Fruit fly (Drosophila melanogaster) whole organism, embryonic: ENCODE data around the gene dgt6.

Source experiments
- Awh ChIP-seq: fragments of 200-800 bp; sonication (Bioruptor generic); IDR thresholded peaks from 2 replicates; pipeline ENCODE4, ENCODE4 v1.3.6; 2022; ENCODE audit warnings: missing biosample characterization, missing genetic modification characterization
- CG10209 ChIP-seq: fragments of 200-800 bp; sonication (Bioruptor generic); optimal IDR thresholded peaks from 3 replicates; lab custom pipeline; 2017; ENCODE audit warnings: missing biosample characterization, mild to moderate bottlenecking, missing genetic modification characterization, missing genetic modification reagents
- CG10979 ChIP-seq: fragments of 200-800 bp; sonication (Bioruptor generic); optimal IDR thresholded peaks from 2 replicates; lab custom pipeline; 2018; ENCODE audit warnings: missing biosample characterization, mild to moderate bottlenecking, missing genetic modification characterization, moderate library complexity
- CG11695 ChIP-seq: fragments of 200-800 bp; sonication (Bioruptor generic); IDR thresholded peaks from 3 replicates; pipeline ENCODE4 v1.3.6; 2022; ENCODE audit warnings: missing biosample characterization, missing genetic modification characterization
- CG12155 ChIP-seq: fragments of 200-800 bp; sonication (Bioruptor generic); optimal IDR thresholded peaks from 3 replicates; lab custom pipeline; 2016; ENCODE audit warnings: missing biosample characterization, missing genetic modification characterization
- CG13424 ChIP-seq: fragments of 200-800 bp; sonication (Bioruptor generic); optimal IDR thresholded peaks from 2 replicates; lab custom pipeline; 2019; ENCODE audit warnings: missing biosample characterization, mild to moderate bottlenecking, missing genetic modification characterization, moderate library complexity
- CG13624 ChIP-seq: fragments of 200-800 bp; sonication (Bioruptor generic); optimal IDR thresholded peaks from 2 replicates; lab custom pipeline; 2016; ENCODE audit warnings: missing biosample characterization, missing genetic modification characterization
- CG14441 ChIP-seq: fragments of 200-800 bp; sonication (Bioruptor generic); IDR thresholded peaks from 2 replicates; pipeline ENCODE4 v1.3.6; 2022; ENCODE audit warnings: missing biosample characterization, missing genetic modification characterization
- CG14710 ChIP-seq: fragments of 200-800 bp; sonication (Bioruptor generic); optimal IDR thresholded peaks from 3 replicates; lab custom pipeline; 2019; ENCODE audit warnings: missing biosample characterization, mild to moderate bottlenecking, missing genetic modification characterization, moderate library complexity
- CG14860 ChIP-seq: fragments of 200-800 bp; sonication (Bioruptor generic); IDR thresholded peaks from 3 replicates; pipeline ENCODE4 v1.3.6; 2022; ENCODE audit warnings: missing biosample characterization, missing genetic modification characterization; ENCODE audit not compliant: partially characterized antibody
- CG15479 ChIP-seq: fragments of 200-800 bp; sonication (Bioruptor generic); optimal IDR thresholded peaks from 3 replicates; lab custom pipeline; 2019; ENCODE audit warnings: missing biosample characterization, mild to moderate bottlenecking, missing genetic modification characterization, moderate library complexity
- CG17186 ChIP-seq: fragments of 200-800 bp; sonication (Bioruptor generic); optimal IDR thresholded peaks from 3 replicates; lab custom pipeline; 2017; ENCODE audit warnings: missing biosample characterization, missing genetic modification reagents, missing genetic modification characterization
- CG31388 ChIP-seq: fragments of 200-800 bp; sonication (Bioruptor generic); optimal IDR thresholded peaks from 2 replicates; lab custom pipeline; 2016; ENCODE audit warnings: missing biosample characterization, missing genetic modification characterization
- CG31441 ChIP-seq: fragments of 200-800 bp; sonication (Bioruptor generic); IDR thresholded peaks from 2 replicates; pipeline ENCODE4 v1.3.6; 2022; ENCODE audit warnings: missing biosample characterization, missing genetic modification characterization
- CG34224 ChIP-seq: fragments of 200-800 bp; sonication (Bioruptor generic); IDR thresholded peaks from 3 replicates; pipeline ENCODE4 v1.3.6; 2022; ENCODE audit warnings: missing biosample characterization, missing genetic modification characterization; ENCODE audit not compliant: partially characterized antibody
- CG34376 ChIP-seq: fragments of 200-800 bp; sonication (Bioruptor generic); optimal IDR thresholded peaks from 2 replicates; lab custom pipeline; 2018; ENCODE audit warnings: missing biosample characterization, mild to moderate bottlenecking, missing genetic modification characterization
- CG3847 ChIP-seq: fragments of 200-800 bp; sonication (Bioruptor generic); IDR thresholded peaks from 2 replicates; pipeline ENCODE4 v1.3.6; 2022; ENCODE audit warnings: missing biosample characterization, missing genetic modification characterization
- CG4820 ChIP-seq: fragments of 200-800 bp; sonication (Bioruptor generic); optimal IDR thresholded peaks from 3 replicates; lab custom pipeline; 2016; ENCODE audit warnings: missing biosample characterization, missing genetic modification characterization
- CG6683 ChIP-seq: fragments of 200-800 bp; sonication (Bioruptor generic); optimal IDR thresholded peaks from 2 replicates; lab custom pipeline; 2017; ENCODE audit warnings: missing biosample characterization, mild to moderate bottlenecking, missing genetic modification characterization, missing genetic modification reagents
- CG9727 ChIP-seq: fragments of 200-800 bp; sonication (Bioruptor generic); optimal IDR thresholded peaks from 3 replicates; lab custom pipeline; 2017; ENCODE audit warnings: missing biosample characterization, mild to moderate bottlenecking, missing genetic modification characterization
- Fer3 ChIP-seq: fragments of 200-800 bp; sonication (Bioruptor generic); optimal IDR thresholded peaks from 2 replicates; lab custom pipeline; 2018; ENCODE audit warnings: missing biosample characterization, mild to moderate bottlenecking, missing genetic modification characterization, moderate library complexity
- HLHmδ ChIP-seq: fragments of 200-800 bp; sonication (Bioruptor generic); optimal IDR thresholded peaks from 2 replicates; lab custom pipeline; 2018; ENCODE audit warnings: missing biosample characterization, mild to moderate bottlenecking, missing genetic modification characterization, moderate library complexity
- MESR4 ChIP-seq: fragments of 200-800 bp; sonication (Bioruptor generic); optimal IDR thresholded peaks from 2 replicates; lab custom pipeline; 2018; ENCODE audit warnings: missing biosample characterization, mild to moderate bottlenecking, missing genetic modification characterization, moderate library complexity
- MTF-1 ChIP-seq: fragments of 200-800 bp; sonication (Bioruptor generic); optimal IDR thresholded peaks from 2 replicates; lab custom pipeline; 2018; ENCODE audit warnings: missing biosample characterization, mild to moderate bottlenecking, missing genetic modification characterization, borderline replicate concordance
- Meics ChIP-seq: fragments of 200-800 bp; sonication (Bioruptor generic); optimal IDR thresholded peaks from 2 replicates; lab custom pipeline; 2017; ENCODE audit warnings: missing biosample characterization, mild to moderate bottlenecking, missing genetic modification characterization
- NK7.1 ChIP-seq: fragments of 200-800 bp; sonication (Bioruptor generic); optimal IDR thresholded peaks from 3 replicates; lab custom pipeline; 2016; ENCODE audit warnings: missing biosample characterization, missing genetic modification characterization
- Pdp1 ChIP-seq, 2 experiments: fragments of 200-800 bp; sonication (Bioruptor generic); optimal IDR thresholded peaks; 3 replicates each; lab custom pipeline; 2016; ENCODE audit warnings: missing biosample characterization in 2 of 2, missing genetic modification characterization in 2 of 2, mild to moderate bottlenecking in 1 of 2, moderate library complexity in 1 of 2
- Side ChIP-seq: fragments of 200-800 bp; sonication (Bioruptor generic); optimal IDR thresholded peaks from 2 replicates; lab custom pipeline; 2016; ENCODE audit warnings: missing biosample characterization, missing genetic modification characterization
- Ssrp ChIP-seq: fragments of 200-800 bp; sonication (Bioruptor generic); optimal IDR thresholded peaks from 2 replicates; lab custom pipeline; 2018; ENCODE audit warnings: missing biosample characterization, mild to moderate bottlenecking, missing genetic modification characterization, moderate library complexity
- Xbp1 ChIP-seq: fragments of 200-800 bp; sonication (Bioruptor generic); optimal IDR thresholded peaks from 3 replicates; lab custom pipeline; 2016; ENCODE audit warnings: missing biosample characterization, mild to moderate bottlenecking, missing genetic modification characterization
- ab ChIP-seq: fragments of 200-800 bp; sonication (Bioruptor generic); optimal IDR thresholded peaks from 2 replicates; lab custom pipeline; 2016; ENCODE audit warnings: missing biosample characterization, missing genetic modification characterization
- az2 ChIP-seq: fragments of 200-800 bp; sonication (Bioruptor generic); optimal IDR thresholded peaks from 3 replicates; lab custom pipeline; 2016; ENCODE audit warnings: missing biosample characterization, missing genetic modification characterization
- crp ChIP-seq, 2 experiments: fragments of 200-800 bp; sonication (Bioruptor generic); optimal IDR thresholded peaks; 2 replicates in 1 of 2; 3 replicates in 1 of 2; lab custom pipeline; 2017; ENCODE audit warnings: missing biosample characterization in 2 of 2, missing genetic modification characterization in 2 of 2, mild to moderate bottlenecking in 1 of 2, moderate library complexity in 1 of 2
- cwo ChIP-seq: fragments of 200-800 bp; sonication (Bioruptor generic); optimal IDR thresholded peaks from 3 replicates; lab custom pipeline; 2017; ENCODE audit warnings: missing biosample characterization, missing genetic modification characterization, mild to moderate bottlenecking, moderate library complexity, missing genetic modification reagents
- fd96Cb ChIP-seq: fragments of 200-800 bp; sonication (Bioruptor generic); optimal IDR thresholded peaks from 2 replicates; lab custom pipeline; 2018; ENCODE audit warnings: missing biosample characterization, mild to moderate bottlenecking, missing genetic modification characterization, moderate library complexity
- grau ChIP-seq: fragments of 200-800 bp; optimal IDR thresholded peaks from 3 replicates; lab custom pipeline; 2019; ENCODE audit warnings: missing biosample characterization, mild to moderate bottlenecking, missing genetic modification characterization, moderate library complexity
- grn ChIP-seq: fragments of 200-800 bp; sonication (Bioruptor generic); optimal IDR thresholded peaks from 3 replicates; lab custom pipeline; 2017; ENCODE audit warnings: missing biosample characterization, missing genetic modification characterization
- her ChIP-seq: fragments of 200-800 bp; sonication (Bioruptor generic); optimal IDR thresholded peaks from 2 replicates; lab custom pipeline; 2016; ENCODE audit warnings: missing biosample characterization, missing genetic modification characterization
- hkb ChIP-seq, 2 experiments: fragments of 200-800 bp in 1 of 2; fragments of >200 bp in 1 of 2; sonication (Bioruptor generic) in 1 of 2; IDR thresholded peaks in 1 of 2; optimal IDR thresholded peaks in 1 of 2; 2 replicates each; pipeline versions ENCODE4 v1.3.6 to Lab custom; 2017 to 2022; ENCODE audit warnings: missing biosample characterization in 1 of 2, missing genetic modification characterization in 1 of 2
- jumu ChIP-seq: fragments of 200-800 bp; sonication (Bioruptor generic); optimal IDR thresholded peaks from 3 replicates; lab custom pipeline; 2016; ENCODE audit warnings: missing biosample characterization, missing genetic modification characterization
- kni ChIP-seq: fragments of 200-800 bp; sonication (Bioruptor generic); optimal IDR thresholded peaks from 3 replicates; lab custom pipeline; 2017; ENCODE audit warnings: mild to moderate bottlenecking, missing biosample characterization, missing genetic modification reagents, missing genetic modification characterization
- mirr ChIP-seq: fragments of 200-800 bp; sonication (Bioruptor generic); optimal IDR thresholded peaks from 3 replicates; lab custom pipeline; 2018; ENCODE audit warnings: missing biosample characterization, mild to moderate bottlenecking, missing genetic modification characterization
- nau ChIP-seq: fragments of 200-800 bp; sonication (Bioruptor generic); optimal IDR thresholded peaks from 3 replicates; lab custom pipeline; 2017; ENCODE audit warnings: missing biosample characterization, mild to moderate bottlenecking, missing genetic modification characterization, missing genetic modification reagents
- nerfin-1 ChIP-seq: fragments of 200-800 bp; sonication (Bioruptor generic); optimal IDR thresholded peaks from 3 replicates; lab custom pipeline; 2019; ENCODE audit warnings: missing biosample characterization, mild to moderate bottlenecking, missing genetic modification characterization, moderate library complexity
- row ChIP-seq: fragments of 200-800 bp; sonication (Bioruptor generic); IDR thresholded peaks from 3 replicates; pipeline ENCODE4 v1.3.6; 2022; ENCODE audit warnings: missing biosample characterization, missing genetic modification characterization
- shn ChIP-seq: fragments of 200-800 bp; sonication (Bioruptor generic); optimal IDR thresholded peaks from 3 replicates; lab custom pipeline; 2016; ENCODE audit warnings: missing biosample characterization, missing genetic modification characterization
- sqz ChIP-seq: fragments of 200-800 bp; sonication (Bioruptor generic); optimal IDR thresholded peaks from 3 replicates; lab custom pipeline; 2018; ENCODE audit warnings: missing biosample characterization, mild to moderate bottlenecking, missing genetic modification characterization
- twi ChIP-seq: fragments of 200-800 bp; optimal IDR thresholded peaks from 2 replicates; lab custom pipeline; 2019; ENCODE audit warnings: missing biosample characterization, mild to moderate bottlenecking, missing genetic modification characterization, moderate library complexity

dgt6 gene

DNA sequence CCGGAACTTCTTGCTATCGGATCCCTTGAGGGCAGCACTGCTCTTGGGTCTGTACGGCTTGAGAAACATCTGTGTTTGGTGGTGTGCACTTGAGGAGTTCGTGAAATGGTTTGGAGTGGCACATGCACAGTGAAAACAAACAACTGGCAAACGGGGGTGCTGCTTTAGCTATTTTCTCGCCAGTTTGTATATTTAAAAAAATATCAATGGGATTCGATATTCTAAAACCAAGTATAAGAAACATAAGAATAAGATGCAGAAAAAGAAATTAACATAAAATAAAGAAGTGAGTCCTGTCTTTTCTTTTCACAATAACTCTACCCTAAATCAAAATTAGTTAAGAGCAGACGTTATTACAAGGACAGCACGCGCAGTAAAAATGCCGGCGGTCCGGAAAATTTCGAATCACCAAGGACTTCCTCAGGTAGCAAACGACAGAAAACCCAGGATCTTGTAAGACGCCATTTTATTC lies 20.9 kb upstream of the dgt6 start, which contains the start of gene eIF2D (continued):
- TF ChIP-seq NK7.1 (peak; percentile 18), ab (GFP tag; lab: Kevin White, UChicago) (no peak), twi (tag; lab: Kevin White, UChicago) (peak; percentile 55), Fer3 (tag; lab: Kevin White, UChicago) (peak; percentile 60), Xbp1 (GFP tag; lab: Kevin White, UChicago) (peak; percentile 46), CG4820 (GFP tag; lab: Kevin White, UChicago) (peak; percentile 51), az2 (GFP tag; lab: Kevin White, UChicago) (peak; percentile 47), CG13624 (peak; percentile 51), nerfin-1 (tag; lab: Kevin White, UChicago) (peak; percentile 64), cwo (GFP tag; lab: Kevin White, UChicago) (peak; percentile 21), sqz (no peak), Meics (GFP tag; lab: Kevin White, UChicago) (peak; percentile 72), Ssrp (tag; lab: Kevin White, UChicago) (peak; percentile 34), grau (tag; lab: Kevin White, UChicago) (peak; percentile 69), CG12155 (GFP tag; lab: Kevin White, UChicago) (peak; percentile 36), crp (GFP tag; optimal IDR thresholded peaks at IDR 0.05; lab: Kevin White, UChicago) (peak in 1 of 2 experiments; percentile 57), CG17186 (GFP tag; lab: Kevin White, UChicago) (peak; percentile 12), CG13424 (tag; lab: Kevin White, UChicago) (peak; percentile 62), Awh (GFP tag; lab: Robert Waterston, UW) (peak; percentile 47; the same call in 1 of the 2 replicates), jumu (GFP tag; lab: Kevin White, UChicago) (peak; percentile 28), fd96Cb (tag; lab: Kevin White, UChicago) (peak; percentile 40), Side (GFP tag; lab: Kevin White, UChicago) (peak; percentile 9), grn (GFP tag; lab: Kevin White, UChicago) (no peak), her (GFP tag; lab: Kevin White, UChicago) (no peak), CG15479 (GFP tag; lab: Kevin White, UChicago) (peak; percentile 41), row (GFP tag; lab: Robert Waterston, UW) (peak; percentile 87), CG9727 (peak; percentile 54), shn (GFP tag; lab: Kevin White, UChicago) (no peak), kni (GFP tag; lab: Kevin White, UChicago) (peak; percentile 24), CG34376 (GFP tag; lab: Kevin White, UChicago) (peak; percentile 46), CG10209 (peak; percentile 23), CG14860 (GFP tag; lab: Robert Waterston, UW) (no peak), CG31388 (GFP tag; lab: Kevin White, UChicago) (no peak), hkb (optimal IDR thresholded peaks at IDR 0.05; lab: Kevin White, UChicago) (no peak), hkb (GFP tag; IDR thresholded peaks at IDR 0.05; lab: Robert Waterston, UW) (peak; percentile 75), CG3847 (GFP tag; lab: Robert Waterston, UW) (peak; percentile 30; the same call in 1 of the 2 replicates), CG6683 (GFP tag; lab: Kevin White, UChicago) (peak; percentile 28), CG14710 (tag; lab: Kevin White, UChicago) (peak; percentile 62), CG10979 (tag; lab: Kevin White, UChicago) (peak; percentile 66), nau (GFP tag; lab: Kevin White, UChicago) (no peak), HLHmδ (no peak), mirr (GFP tag; lab: Kevin White, UChicago) (no peak), CG31441 (GFP tag; lab: Robert Waterston, UW) (peak; percentile 68), CG14441 (GFP tag; lab: Robert Waterston, UW) (peak; percentile 52; the same call in 1 of the 2 replicates), CG34224 (GFP tag; lab: Robert Waterston, UW) (no peak), MTF-1 (peak; percentile 8), Pdp1 (GFP tag; optimal IDR thresholded peaks at IDR 0.05; lab: Kevin White, UChicago) (peak; percentile 29 to 45), MESR4 (peak; percentile 68), CG11695 (GFP tag; lab: Robert Waterston, UW) (peak; percentile 78)
